Fruit fly (Drosophila melanogaster) whole organism, embryonic: ENCODE measurements around the gene CG31627.

Experiments
- Aef1 ChIP-seq: fragments of 200-800 bp; sonication (Bioruptor generic); IDR thresholded peaks from 3 replicates; pipeline ENCODE4 v1.3.6; 2022; ENCODE audit warnings: missing biosample characterization, missing genetic modification characterization
- Antp ChIP-seq: fragments of 200-800 bp; sonication (Bioruptor generic); optimal IDR thresholded peaks from 3 replicates; lab custom pipeline; 2016; ENCODE audit warnings: missing biosample characterization, missing genetic modification characterization
- Blimp-1 ChIP-seq: fragments of 200-800 bp; sonication (Bioruptor generic); optimal IDR thresholded peaks from 3 replicates; lab custom pipeline; 2018; ENCODE audit warnings: missing biosample characterization, missing genetic modification characterization, mild to moderate bottlenecking, moderate library complexity, missing genetic modification reagents
- CG10543 ChIP-seq: fragments of 200-800 bp; sonication (Bioruptor generic); optimal IDR thresholded peaks from 3 replicates; lab custom pipeline; 2017; ENCODE audit warnings: missing biosample characterization, mild to moderate bottlenecking, missing genetic modification characterization, moderate library complexity
- CG12236 ChIP-seq: fragments of 200-800 bp; sonication (Bioruptor generic); optimal IDR thresholded peaks from 2 replicates; lab custom pipeline; 2016; ENCODE audit warnings: missing biosample characterization, missing genetic modification characterization
- CG13296 ChIP-seq: fragments of 200-800 bp; sonication (Bioruptor generic); optimal IDR thresholded peaks from 3 replicates; lab custom pipeline; 2018; ENCODE audit warnings: missing biosample characterization, mild to moderate bottlenecking, missing genetic modification characterization
- CG13894 ChIP-seq: fragments of 200-800 bp; sonication (Bioruptor generic); optimal IDR thresholded peaks from 3 replicates; lab custom pipeline; 2018; ENCODE audit warnings: missing biosample characterization, mild to moderate bottlenecking, missing genetic modification characterization, moderate library complexity
- CG14441 ChIP-seq: fragments of 200-800 bp; sonication (Bioruptor generic); IDR thresholded peaks from 2 replicates; pipeline ENCODE4 v1.3.6; 2022; ENCODE audit warnings: missing biosample characterization, missing genetic modification characterization
- CG15269 ChIP-seq: fragments of 200-800 bp; sonication (Bioruptor generic); optimal IDR thresholded peaks from 2 replicates; lab custom pipeline; 2018; ENCODE audit warnings: missing biosample characterization, mild to moderate bottlenecking, missing genetic modification characterization, moderate library complexity
- CG16813 ChIP-seq: fragments of 200-800 bp; sonication (Bioruptor generic); IDR thresholded peaks from 3 replicates; pipeline ENCODE4 v1.3.6; 2022; ENCODE audit warnings: missing biosample characterization, missing genetic modification characterization; ENCODE audit not compliant: partially characterized antibody
- CG18262 ChIP-seq: fragments of 200-800 bp; optimal IDR thresholded peaks from 3 replicates; lab custom pipeline; 2019; ENCODE audit warnings: missing biosample characterization, mild to moderate bottlenecking, missing genetic modification characterization, moderate library complexity
- CG18764 ChIP-seq: fragments of 200-800 bp; sonication (Bioruptor generic); optimal IDR thresholded peaks from 3 replicates; lab custom pipeline; 2016; ENCODE audit warnings: missing biosample characterization, missing genetic modification characterization
- CG32532 ChIP-seq: fragments of 200-800 bp; sonication (Bioruptor generic); IDR thresholded peaks from 2 replicates; pipeline ENCODE4 v1.3.6; 2022; ENCODE audit warnings: missing biosample characterization, missing genetic modification characterization
- CG4360 ChIP-seq: fragments of 200-800 bp; sonication (Bioruptor generic); IDR thresholded peaks from 2 replicates; pipeline ENCODE4 v1.3.6; 2022; ENCODE audit warnings: missing biosample characterization, missing genetic modification characterization
- CG4730 ChIP-seq: fragments of 200-800 bp; sonication (Bioruptor generic); IDR thresholded peaks from 2 replicates; pipeline ENCODE4 v1.3.6; 2022; ENCODE audit warnings: missing biosample characterization, missing genetic modification characterization
- CG4854 ChIP-seq: fragments of 200-800 bp; sonication (Bioruptor generic); optimal IDR thresholded peaks from 2 replicates; lab custom pipeline; 2016; ENCODE audit warnings: missing biosample characterization, missing genetic modification characterization, inconsistent platforms
- CG7271 ChIP-seq: fragments of 200-800 bp; sonication (Bioruptor generic); optimal IDR thresholded peaks from 2 replicates; lab custom pipeline; 2018; ENCODE audit warnings: missing biosample characterization, mild to moderate bottlenecking, missing genetic modification characterization, moderate library complexity
- CG7987 ChIP-seq: fragments of 200-800 bp; sonication (Bioruptor generic); optimal IDR thresholded peaks from 2 replicates; lab custom pipeline; 2018; ENCODE audit warnings: missing biosample characterization, mild to moderate bottlenecking, missing genetic modification characterization, moderate library complexity
- CG8478 ChIP-seq: fragments of >200 bp; optimal IDR thresholded peaks from 2 replicates; lab custom pipeline; 2018
- CG9876 ChIP-seq: fragments of 200-800 bp; sonication (Bioruptor generic); optimal IDR thresholded peaks from 2 replicates; lab custom pipeline; 2016; ENCODE audit warnings: missing biosample characterization, missing genetic modification characterization
- Elba2 ChIP-seq: fragments of 200-800 bp; sonication (Bioruptor generic); optimal IDR thresholded peaks from 3 replicates; lab custom pipeline; 2016; ENCODE audit warnings: missing biosample characterization, missing genetic modification characterization
- Ets97D ChIP-seq: fragments of 200-800 bp; sonication (Bioruptor generic); optimal IDR thresholded peaks from 3 replicates; lab custom pipeline; 2016; ENCODE audit warnings: missing biosample characterization, missing genetic modification characterization
- GATAe ChIP-seq: fragments of 200-800 bp; sonication (Bioruptor generic); conservative IDR thresholded peaks from 2 replicates; pipeline ENCODE4 v1.3.6; 2022; ENCODE audit warnings: missing biosample characterization, missing genetic modification characterization
- H15 ChIP-seq: fragments of 200-800 bp; sonication (Bioruptor generic); IDR thresholded peaks from 3 replicates; pipeline ENCODE4 v1.3.6; 2022; ENCODE audit warnings: missing biosample characterization, missing genetic modification characterization
- HHEX ChIP-seq: fragments of 200-800 bp; sonication (Bioruptor generic); optimal IDR thresholded peaks from 3 replicates; lab custom pipeline; 2017; ENCODE audit warnings: missing biosample characterization, mild to moderate bottlenecking, missing genetic modification characterization, missing genetic modification reagents
- HLH3B ChIP-seq: fragments of 200-800 bp; sonication (Bioruptor generic); IDR thresholded peaks from 2 replicates; pipeline ENCODE4 v1.3.6; 2022; ENCODE audit warnings: missing biosample characterization, missing genetic modification characterization
- Hey ChIP-seq: fragments of 200-800 bp; sonication (Bioruptor generic); optimal IDR thresholded peaks from 3 replicates; lab custom pipeline; 2018; ENCODE audit warnings: missing biosample characterization, mild to moderate bottlenecking, missing genetic modification characterization
- HmgZ ChIP-seq: fragments of 200-800 bp; sonication (Bioruptor generic); optimal IDR thresholded peaks from 2 replicates; lab custom pipeline; 2018; ENCODE audit warnings: missing biosample characterization, mild to moderate bottlenecking, missing genetic modification characterization
- Hmx ChIP-seq: fragments of 200-800 bp; sonication (Bioruptor generic); optimal IDR thresholded peaks from 2 replicates; lab custom pipeline; 2016; ENCODE audit warnings: missing biosample characterization, missing genetic modification characterization
- Max ChIP-seq: fragments of 200-800 bp; sonication (Bioruptor generic); optimal IDR thresholded peaks from 2 replicates; lab custom pipeline; 2016; ENCODE audit warnings: missing biosample characterization, mild to moderate bottlenecking, missing genetic modification characterization
- Nf-YB ChIP-seq: fragments of 200-800 bp; sonication (Bioruptor generic); optimal IDR thresholded peaks from 3 replicates; lab custom pipeline; 2019; ENCODE audit warnings: missing biosample characterization, mild to moderate bottlenecking, missing genetic modification characterization, moderate library complexity
- Pdp1 ChIP-seq, 2 experiments: fragments of 200-800 bp; sonication (Bioruptor generic); optimal IDR thresholded peaks; 3 replicates each; lab custom pipeline; 2016; ENCODE audit warnings: missing biosample characterization in 2 of 2, missing genetic modification characterization in 2 of 2, mild to moderate bottlenecking in 1 of 2, moderate library complexity in 1 of 2
- Sry-β ChIP-seq: fragments of 200-800 bp; sonication (Bioruptor generic); optimal IDR thresholded peaks from 2 replicates; lab custom pipeline; 2018; ENCODE audit warnings: missing biosample characterization, mild to moderate bottlenecking, missing genetic modification characterization, moderate library complexity
- Taf1 ChIP-seq: fragments of 200-800 bp; sonication (Bioruptor generic); IDR thresholded peaks from 2 replicates; pipeline ENCODE4 v1.3.6; 2022; ENCODE audit warnings: missing biosample characterization, missing genetic modification characterization
- ac ChIP-seq: fragments of 200-800 bp; sonication (Bioruptor generic); optimal IDR thresholded peaks from 3 replicates; lab custom pipeline; 2017; ENCODE audit warnings: missing biosample characterization, mild to moderate bottlenecking, missing genetic modification characterization
- amos ChIP-seq: fragments of 200-800 bp; sonication (Bioruptor generic); IDR thresholded peaks from 2 replicates; pipeline ENCODE4 v1.3.6; 2022; ENCODE audit warnings: missing biosample characterization, missing genetic modification characterization; ENCODE audit not compliant: partially characterized antibody
- aop ChIP-seq: fragments of 200-800 bp; sonication (Bioruptor generic); IDR thresholded peaks from 2 replicates; pipeline ENCODE4 v1.3.6; 2022; ENCODE audit warnings: missing biosample characterization, missing genetic modification characterization
- caup ChIP-seq: fragments of 200-800 bp; sonication (Bioruptor generic); optimal IDR thresholded peaks from 3 replicates; lab custom pipeline; 2017; ENCODE audit warnings: missing biosample characterization, mild to moderate bottlenecking, missing genetic modification characterization, moderate library complexity; ENCODE audit not compliant: severe bottlenecking
- cg ChIP-seq: fragments of 200-800 bp; sonication (Bioruptor generic); optimal IDR thresholded peaks from 3 replicates; lab custom pipeline; 2019; ENCODE audit warnings: missing biosample characterization, mild to moderate bottlenecking, missing genetic modification characterization, moderate library complexity
- chinmo ChIP-seq: fragments of 200-800 bp; sonication (Bioruptor generic); IDR thresholded peaks from 4 replicates; pipeline ENCODE4 v1.3.6; 2022; ENCODE audit warnings: missing biosample characterization, missing genetic modification characterization; ENCODE audit not compliant: partially characterized antibody
- ftz-f1 ChIP-seq: fragments of 200-800 bp; sonication (Bioruptor generic); optimal IDR thresholded peaks from 2 replicates; lab custom pipeline; 2016; ENCODE audit warnings: missing biosample characterization, missing genetic modification characterization
- ind ChIP-seq: fragments of 200-800 bp; sonication (Bioruptor generic); optimal IDR thresholded peaks from 3 replicates; lab custom pipeline; 2016; ENCODE audit warnings: missing biosample characterization, missing genetic modification characterization
- jumu ChIP-seq: fragments of 200-800 bp; sonication (Bioruptor generic); optimal IDR thresholded peaks from 3 replicates; lab custom pipeline; 2016; ENCODE audit warnings: missing biosample characterization, missing genetic modification characterization
- nmo ChIP-seq: fragments of 200-800 bp; sonication (Bioruptor generic); optimal IDR thresholded peaks from 2 replicates; lab custom pipeline; 2018; ENCODE audit warnings: missing biosample characterization, mild to moderate bottlenecking, missing genetic modification characterization, moderate library complexity
- odd ChIP-seq: fragments of 200-800 bp; sonication (Bioruptor generic); optimal IDR thresholded peaks from 2 replicates; lab custom pipeline; 2017; ENCODE audit warnings: missing biosample characterization, mild to moderate bottlenecking, missing genetic modification characterization
- pzg ChIP-seq: fragments of 200-800 bp; sonication (Bioruptor generic); optimal IDR thresholded peaks from 3 replicates; lab custom pipeline; 2018; ENCODE audit warnings: missing biosample characterization, mild to moderate bottlenecking, missing genetic modification characterization, moderate library complexity
- sc ChIP-seq, 3 experiments: fragments of >200 bp in 2 of 3; fragments of 200-800 bp in 1 of 3; sonication (Bioruptor generic) in 1 of 3; optimal IDR thresholded peaks; 2 replicates in 2 of 3; 3 replicates in 1 of 3; lab custom pipeline; 2017; ENCODE audit warnings: mild to moderate bottlenecking in 1 of 3, missing biosample characterization in 1 of 3, missing genetic modification characterization in 1 of 3, missing genetic modification reagents in 1 of 3
- tgo ChIP-seq: fragments of 200-800 bp; sonication (Bioruptor generic); IDR thresholded peaks from 3 replicates; pipeline ENCODE4 v1.3.6; 2022; ENCODE audit warnings: missing biosample characterization, missing genetic modification characterization
- unc-4 ChIP-seq: fragments of 200-800 bp; sonication (Bioruptor generic); IDR thresholded peaks from 2 replicates; pipeline ENCODE4 v1.3.6; 2022; ENCODE audit warnings: missing biosample characterization, missing genetic modification characterization; ENCODE audit not compliant: partially characterized antibody
- zf30C ChIP-seq: fragments of 200-800 bp; sonication (Bioruptor generic); optimal IDR thresholded peaks from 3 replicates; lab custom pipeline; 2018; ENCODE audit warnings: missing biosample characterization, mild to moderate bottlenecking, missing genetic modification characterization

The CG31627 gene

DNA sequence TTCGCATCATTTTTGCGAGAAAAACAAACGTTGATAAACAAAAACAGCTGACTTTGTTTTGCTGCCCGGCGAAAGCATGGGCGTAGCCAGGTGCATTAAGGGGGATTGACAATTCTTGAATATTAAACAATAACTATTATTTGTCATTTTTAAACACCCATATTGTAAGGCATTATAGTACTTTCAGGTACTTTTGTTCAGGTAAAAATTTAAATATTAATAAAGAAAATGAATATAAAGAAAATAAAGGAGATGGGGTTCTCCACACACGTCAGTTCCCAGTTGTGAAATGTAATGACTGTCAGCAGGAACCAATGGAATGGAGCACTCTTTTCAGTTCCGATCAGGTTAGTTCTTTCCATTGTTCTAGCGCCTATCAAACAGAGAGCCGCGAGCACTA is 14.5 kb upstream of the CG31627 start, which contains the start of the genes Coq3 and Pld3 (continued):
- peak; percentile 80 for TF ChIP-seq nmo (GFP tag; lab: Kevin White, UChicago)
- TF ChIP-seq Antp = peak; percentile 61
- TF ChIP-seq CG12236 (GFP tag; lab: Kevin White, UChicago) = no peak
- TF ChIP-seq cg (GFP tag; lab: Kevin White, UChicago) = no peak
- TF ChIP-seq Elba2 (GFP tag; lab: Kevin White, UChicago) = no peak
- peak; percentile 61 for TF ChIP-seq CG4854 (GFP tag; lab: Kevin White, UChicago)
- TF ChIP-seq Ets97D (GFP tag; lab: Kevin White, UChicago) = peak; percentile 35
- TF ChIP-seq Blimp-1 (GFP tag; lab: Kevin White, UChicago) = peak; percentile 79
- no peak for TF ChIP-seq GATAe (GFP tag; lab: Robert Waterston, UW)
- TF ChIP-seq Taf1 (GFP tag; lab: Robert Waterston, UW) = no peak
- TF ChIP-seq amos (GFP tag; lab: Robert Waterston, UW) = no peak
- TF ChIP-seq CG18764 = peak; percentile 65
- peak; percentile 56; the same call in 1 of the 2 replicates for TF ChIP-seq CG4360 (GFP tag; lab: Robert Waterston, UW)
- no peak for TF ChIP-seq chinmo (GFP tag; lab: Robert Waterston, UW)
- TF ChIP-seq CG8478 (lab: Kevin White, UChicago) = no peak
- no peak for TF ChIP-seq unc-4 (GFP tag; lab: Robert Waterston, UW)
- peak; percentile 84 for TF ChIP-seq CG15269 (tag; lab: Kevin White, UChicago)
- peak; percentile 58 for TF ChIP-seq Nf-YB
- peak; percentile 72 for TF ChIP-seq Max (GFP tag; lab: Kevin White, UChicago)
- no peak for TF ChIP-seq ftz-f1
- TF ChIP-seq CG7987 (GFP tag; lab: Kevin White, UChicago) = peak; percentile 64
- TF ChIP-seq CG13894 (tag; lab: Kevin White, UChicago) = peak; percentile 82
- TF ChIP-seq HLH3B (GFP tag; lab: Robert Waterston, UW) = peak; percentile 72
- peak; percentile 65 for TF ChIP-seq Hmx (GFP tag; lab: Kevin White, UChicago)
- no peak for TF ChIP-seq CG16813
- TF ChIP-seq Sry-β (GFP tag; lab: Kevin White, UChicago) = no peak
- TF ChIP-seq aop (GFP tag; lab: Robert Waterston, UW) = peak; percentile 63; the same call in 1 of the 2 replicates
- peak; percentile 83 for TF ChIP-seq CG13296 (GFP tag; lab: Kevin White, UChicago)
- peak; percentile 47 for TF ChIP-seq ac (GFP tag; lab: Kevin White, UChicago)
- peak; percentile 55 to 66 for TF ChIP-seq Pdp1 (GFP tag; optimal IDR thresholded peaks at IDR 0.05; lab: Kevin White, UChicago)
- peak; percentile 70; the same call in 2 of the 3 replicates for TF ChIP-seq H15 (GFP tag; lab: Robert Waterston, UW)
- TF ChIP-seq tgo (GFP tag; lab: Robert Waterston, UW) = peak; percentile 79
- no peak for TF ChIP-seq sc (optimal IDR thresholded peaks at IDR 0.05; lab: Kevin White, UChicago)
- peak; percentile 67 for TF ChIP-seq sc (GFP tag; optimal IDR thresholded peaks at IDR 0.05; lab: Kevin White, UChicago)
- TF ChIP-seq odd (GFP tag; lab: Kevin White, UChicago) = peak; percentile 77
- no peak for TF ChIP-seq Hey (tag; lab: Kevin White, UChicago)
- no peak for TF ChIP-seq zf30C (GFP tag; lab: Kevin White, UChicago)
- TF ChIP-seq jumu (GFP tag; lab: Kevin White, UChicago) = peak; percentile 10
- TF ChIP-seq CG14441 (GFP tag; lab: Robert Waterston, UW) = peak; percentile 76
- peak; percentile 55; the same call in 1 of the 2 replicates for TF ChIP-seq CG4730 (GFP tag; lab: Robert Waterston, UW)
- peak; percentile 74 for TF ChIP-seq Aef1
- peak; percentile 89 for TF ChIP-seq ind
- TF ChIP-seq CG18262 = peak; percentile 82
- peak; percentile 65 for TF ChIP-seq CG10543 (GFP tag; lab: Kevin White, UChicago)
- peak; percentile 60 for TF ChIP-seq CG7271
- TF ChIP-seq caup = peak; percentile 75
- peak; percentile 80 for TF ChIP-seq HHEX (GFP tag; lab: Kevin White, UChicago)
- TF ChIP-seq CG9876 (GFP tag; lab: Kevin White, UChicago) = peak; percentile 1
- peak; percentile 89 for TF ChIP-seq HmgZ (tag; lab: Kevin White, UChicago)
- peak; percentile 32 for TF ChIP-seq pzg (GFP tag; lab: Kevin White, UChicago)
- TF ChIP-seq CG32532 (GFP tag; lab: Robert Waterston, UW) = peak; percentile 88
